Worm (Caenorhabditis elegans) whole organism, L1 larva: Measurements from ENCODE around the gene T16G12.7.

Source experiments
- aha-1 ChIP-seq: fragments of 150-350 bp; optimal IDR thresholded peaks from 2 replicates; lab custom pipeline; 2014; ENCODE audit warnings: missing biosample characterization, missing genetic modification characterization
- aly-2 ChIP-seq: fragments of 150-350 bp; optimal IDR thresholded peaks from 2 replicates; lab custom pipeline; 2014; ENCODE audit warnings: missing biosample characterization, missing genetic modification characterization
- elt-2 ChIP-seq: sonication (generic microtip); optimal IDR thresholded peaks from 2 replicates; lab custom pipeline; 2016; ENCODE audit warnings: missing genetic modification characterization, mild to moderate bottlenecking, inconsistent platforms, missing compliant biosample characterization, missing genetic modification reagents
- hpl-2 ChIP-seq: fragments of 150-350 bp; optimal IDR thresholded peaks from 2 replicates; lab custom pipeline; 2014; ENCODE audit warnings: missing biosample characterization, missing genetic modification reagents, missing genetic modification characterization
- nhr-84 ChIP-seq: sonication (generic microtip); optimal IDR thresholded peaks from 2 replicates; lab custom pipeline; 2017; ENCODE audit warnings: missing biosample characterization, missing genetic modification characterization
- unc-62 ChIP-seq: fragments of 150-350 bp; optimal IDR thresholded peaks from 2 replicates; lab custom pipeline; 2014; ENCODE audit warnings: missing biosample characterization, missing genetic modification reagents, missing genetic modification characterization
- zag-1 ChIP-seq: fragments of 150-350 bp; optimal IDR thresholded peaks from 2 replicates; lab custom pipeline; 2014; ENCODE audit warnings: missing biosample characterization, missing genetic modification characterization
- ztf-4 ChIP-seq: fragments of 150-350 bp; optimal IDR thresholded peaks from 2 replicates; lab custom pipeline; 2014; ENCODE audit warnings: missing biosample characterization, missing genetic modification characterization

DNA sequence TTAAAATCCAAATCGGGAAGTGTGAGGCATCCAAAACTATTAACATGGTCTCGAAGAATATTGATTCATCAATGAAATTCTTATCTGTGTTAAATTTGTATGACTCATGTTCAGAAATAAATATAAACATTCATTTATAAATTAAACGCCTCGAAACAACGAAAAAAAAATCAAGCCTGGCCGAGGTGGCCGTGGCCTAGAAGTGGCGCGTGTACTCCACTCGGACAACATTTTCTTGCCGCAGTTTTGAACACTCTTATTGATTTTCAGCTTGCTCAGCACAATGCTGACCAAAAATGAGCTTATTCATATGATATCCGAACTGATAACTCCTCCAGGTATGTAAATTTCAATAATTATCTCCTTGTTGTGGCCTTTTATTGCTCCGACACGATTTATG, 24.2 kb upstream of the T16G12.7 start, which contains the start of gene ekl-6:
- TF ChIP-seq hpl-2 (GFP tag; lab: Kevin White, UChicago) (no peak), unc-62 (GFP tag; lab: Kevin White, UChicago) (no peak), aly-2 (tag; lab: Kevin White, UChicago) (no peak), elt-2 (peak; percentile 37), zag-1 (tag; lab: Kevin White, UChicago) (no peak), ztf-4 (no peak), nhr-84 (tag; lab: Kevin White, UChicago) (no peak), aha-1 (no peak)
